Fruit fly (Drosophila melanogaster): ENCODE data around the gene CG32700.
A peak's percentile ranks its signal among the peaks of the same experiment; 100 is the strongest.

CG32700 gene

dm6 chrX:9576504-9577337, 26.1 kb upstream of the CG32700 start:
- TF ChIP-seq vri (GFP tag; optimal IDR thresholded peaks at IDR 0.05) (peak; percentile 49), svp (GFP tag) (peak; percentile 91), CG15336 (GFP tag; IDR thresholded peaks at IDR 0.05) (no peak), Blimp-1 (GFP tag; optimal IDR thresholded peaks at IDR 0.05) (peak; percentile 70), Eip78C (GFP tag) (peak; percentile 74)

dm6 chrX:9576147-9576503, 25.5 kb upstream of the CG32700 start, which contains the start of gene CG42395:
TSS of gene CG42395 (minus strand) at chrX:9576247.
- no peak for TF ChIP-seq CG10631 (GFP tag; optimal IDR thresholded peaks at IDR 0.05)
- TF ChIP-seq fd85E (GFP tag; optimal IDR thresholded peaks at IDR 0.05), result no peak
- no peak for TF ChIP-seq CG6163 (GFP tag; IDR thresholded peaks at IDR 0.05)
- TF ChIP-seq Hr4 (GFP tag; optimal IDR thresholded peaks at IDR 0.05), result no peak
- TF ChIP-seq Smox (GFP tag; optimal IDR thresholded peaks at IDR 0.05), result no peak
- TF ChIP-seq Sox102F (GFP tag; optimal IDR thresholded peaks at IDR 0.05), result no peak
- no peak for TF ChIP-seq CG6276 (GFP tag; optimal IDR thresholded peaks at IDR 0.05)
- TF ChIP-seq CG6854 (GFP tag; optimal IDR thresholded peaks at IDR 0.05), result no peak
- no peak for TF ChIP-seq CG3032 (tag; optimal IDR thresholded peaks at IDR 0.05)
- no peak for TF ChIP-seq Eip93F (GFP tag; optimal IDR thresholded peaks at IDR 0.05)
- TF ChIP-seq Sox15 (GFP tag; optimal IDR thresholded peaks at IDR 0.05), result no peak
- TF ChIP-seq esn (GFP tag; optimal IDR thresholded peaks at IDR 0.05), result no peak
- TF ChIP-seq Blimp-1 (GFP tag; optimal IDR thresholded peaks at IDR 0.05), result no peak
- no peak for TF ChIP-seq CG34406 (GFP tag; optimal IDR thresholded peaks at IDR 0.05)
- TF ChIP-seq acj6 (GFP tag; optimal IDR thresholded peaks at IDR 0.05), result no peak
- no peak for TF ChIP-seq CG1621 (tag; optimal IDR thresholded peaks at IDR 0.05)
- no peak for TF ChIP-seq fkh (GFP tag; optimal IDR thresholded peaks at IDR 0.05)
- TF ChIP-seq Hr39 (GFP tag; optimal IDR thresholded peaks at IDR 0.05), result no peak
- TF ChIP-seq Met (GFP tag; optimal IDR thresholded peaks at IDR 0.05), result no peak
- TF ChIP-seq CG9139 (GFP tag; optimal IDR thresholded peaks at IDR 0.05), result no peak

dm6 chrX:9571208-9571607, 20.6 kb upstream of the CG32700 start, which contains the start of gene Cubn:
TSS of gene Cubn (minus strand) at chrX:9571308.
- TF ChIP-seq Hr4 (GFP tag; optimal IDR thresholded peaks at IDR 0.05) (no peak), Hr38 (GFP tag; optimal IDR thresholded peaks at IDR 0.05) (no peak)

- no peak for TF ChIP-seq Hr4 (GFP tag; optimal IDR thresholded peaks at IDR 0.05)
- TF ChIP-seq CG6163 (GFP tag; IDR thresholded peaks at IDR 0.05), result no peak
- no peak for TF ChIP-seq pdm3 (GFP tag; optimal IDR thresholded peaks at IDR 0.05)
- no peak for TF ChIP-seq dac (GFP tag; optimal IDR thresholded peaks at IDR 0.05)
- no peak for TF ChIP-seq CG6276 (GFP tag; optimal IDR thresholded peaks at IDR 0.05)
- TF ChIP-seq CG10631 (GFP tag; optimal IDR thresholded peaks at IDR 0.05), result no peak
- TF ChIP-seq CG8319 (GFP tag; optimal IDR thresholded peaks at IDR 0.05), result no peak
- no peak for TF ChIP-seq Hr39 (GFP tag; optimal IDR thresholded peaks at IDR 0.05)
- TF ChIP-seq Blimp-1 (GFP tag; optimal IDR thresholded peaks at IDR 0.05), result no peak
- no peak for TF ChIP-seq OdsH (GFP tag; optimal IDR thresholded peaks at IDR 0.05)
- TF ChIP-seq salr (GFP tag; optimal IDR thresholded peaks at IDR 0.05), result no peak
- no peak for TF ChIP-seq spab (GFP tag; optimal IDR thresholded peaks at IDR 0.05)
- TF ChIP-seq Smox (GFP tag; optimal IDR thresholded peaks at IDR 0.05), result no peak
- TF ChIP-seq fd85E (GFP tag; optimal IDR thresholded peaks at IDR 0.05), result no peak
- TF ChIP-seq CG10669 (GFP tag; optimal IDR thresholded peaks at IDR 0.05), result no peak
- TF ChIP-seq CG8632 (GFP tag; optimal IDR thresholded peaks at IDR 0.05), result no peak
- TF ChIP-seq Met (GFP tag; optimal IDR thresholded peaks at IDR 0.05), result no peak
- no peak for TF ChIP-seq CG16779 (tag; optimal IDR thresholded peaks at IDR 0.05)
- TF ChIP-seq CG6792 (GFP tag; optimal IDR thresholded peaks at IDR 0.05), result no peak
- no peak for TF ChIP-seq CG8119 (GFP tag; IDR thresholded peaks at IDR 0.05)
Measured at dm6 chrX:9556397-9556796, 5.8 kb upstream of the CG32700 start, which contains the start of gene CG15317. TSS of gene CG15317 (minus strand) at chrX:9556544.
